Fruit fly (Drosophila melanogaster): ENCODE data around the gene CG9399.
A peak's percentile ranks its signal among the peaks of the same experiment; 100 is the strongest.

CG9399 gene

dm6 chr3R:9573812-9574587, at the start of gene CG9399 (continued):
- TF ChIP-seq CG7839 (tag; optimal IDR thresholded peaks at IDR 0.05), result peak; percentile 96
- peak; percentile 97 for TF ChIP-seq CG8924 (tag; optimal IDR thresholded peaks at IDR 0.05)
- peak; percentile 99 for TF ChIP-seq Xrp1 (GFP tag; IDR thresholded peaks at IDR 0.05)
- TF ChIP-seq Chrac-16 (GFP tag; optimal IDR thresholded peaks at IDR 0.05), result peak; percentile 98
- TF ChIP-seq CG10462 (GFP tag; optimal IDR thresholded peaks at IDR 0.05), result peak; percentile 98
- TF ChIP-seq Adf1 (GFP tag; IDR thresholded peaks at IDR 0.05), result peak; percentile 75
- peak; percentile 64 for TF ChIP-seq CG34376 (GFP tag; optimal IDR thresholded peaks at IDR 0.05)
- peak; percentile 93 for TF ChIP-seq shn (GFP tag; optimal IDR thresholded peaks at IDR 0.05)
- peak; percentile 96 for TF ChIP-seq bowl (GFP tag; IDR thresholded peaks at IDR 0.05)
- TF ChIP-seq CG12071 (GFP tag; optimal IDR thresholded peaks at IDR 0.05), result peak; percentile 87
- TF ChIP-seq CG7786 (GFP tag; optimal IDR thresholded peaks at IDR 0.05), result peak; percentile 89
- peak; percentile 96 for TF ChIP-seq C15 (GFP tag; IDR thresholded peaks at IDR 0.05)
- TF ChIP-seq bcd (GFP tag; optimal IDR thresholded peaks at IDR 0.05), result peak; percentile 97
- peak; percentile 99 for TF ChIP-seq CG31441 (GFP tag; IDR thresholded peaks at IDR 0.05)
- TF ChIP-seq esg (GFP tag; conservative IDR thresholded peaks at IDR 0.05), result peak; percentile 98
- peak; percentile 99 for TF ChIP-seq CG30403 (GFP tag; optimal IDR thresholded peaks at IDR 0.05)
- peak; percentile 30 for TF ChIP-seq HmgD (GFP tag; optimal IDR thresholded peaks at IDR 0.05)
- TF ChIP-seq D19B (GFP tag; optimal IDR thresholded peaks at IDR 0.05), result peak; percentile 81
- TF ChIP-seq CTCF (GFP tag; optimal IDR thresholded peaks at IDR 0.05), result peak; percentile 97
- peak; percentile 94 for TF ChIP-seq run (tag; optimal IDR thresholded peaks at IDR 0.05)
- TF ChIP-seq p53 (GFP tag; optimal IDR thresholded peaks at IDR 0.05), result peak; percentile 38
- TF ChIP-seq CG4707 (GFP tag; optimal IDR thresholded peaks at IDR 0.05), result peak; percentile 86
- peak; percentile 83 for TF ChIP-seq sima (GFP tag; optimal IDR thresholded peaks at IDR 0.05)
- TF ChIP-seq CG12155 (GFP tag; optimal IDR thresholded peaks at IDR 0.05), result peak; percentile 95
- peak; percentile 78 for TF ChIP-seq Jarid2 (GFP tag; optimal IDR thresholded peaks at IDR 0.05)
- TF ChIP-seq ro (GFP tag; IDR thresholded peaks at IDR 0.05), result peak; percentile 95
- peak; percentile 86 for TF ChIP-seq Nf-YB (GFP tag; optimal IDR thresholded peaks at IDR 0.05)
- peak; percentile 97 for TF ChIP-seq trh (GFP tag; optimal IDR thresholded peaks at IDR 0.05)
- no peak for TF ChIP-seq nerfin-2 (GFP tag; IDR thresholded peaks at IDR 0.05; ENCODE audit: partially characterized antibody)
- TF ChIP-seq pnt (GFP tag; optimal IDR thresholded peaks at IDR 0.05), result peak; percentile 92
- no peak for TF ChIP-seq cad (GFP tag; optimal IDR thresholded peaks at IDR 0.05)
- TF ChIP-seq Atf3 (GFP tag; optimal IDR thresholded peaks at IDR 0.05), result peak; percentile 92
- peak; percentile 63 for TF ChIP-seq emc (GFP tag; optimal IDR thresholded peaks at IDR 0.05)
- TF ChIP-seq H2.0 (GFP tag; IDR thresholded peaks at IDR 0.05), result peak; percentile 98
- peak; percentile 96 for TF ChIP-seq NFAT (GFP tag; IDR thresholded peaks at IDR 0.05)
- TF ChIP-seq klu (GFP tag; IDR thresholded peaks at IDR 0.05), result peak; percentile 95
- peak; percentile 94 for TF ChIP-seq vfl (GFP tag; optimal IDR thresholded peaks at IDR 0.05)
- TF ChIP-seq Dip3 (GFP tag; optimal IDR thresholded peaks at IDR 0.05), result peak; percentile 93
- TF ChIP-seq chm (GFP tag; IDR thresholded peaks at IDR 0.05), result peak; percentile 98
- TF ChIP-seq fd3F (GFP tag; optimal IDR thresholded peaks at IDR 0.05), result peak; percentile 96
- TF ChIP-seq grau (tag; optimal IDR thresholded peaks at IDR 0.05), result peak; percentile 95
- peak in 1 of 3 experiments; percentile 98 for TF ChIP-seq lola (GFP tag; optimal IDR thresholded peaks at IDR 0.05)
- TF ChIP-seq Ada2b (GFP tag; IDR thresholded peaks at IDR 0.05), result peak; percentile 95
- TF ChIP-seq fd102C (GFP tag; optimal IDR thresholded peaks at IDR 0.05), result peak; percentile 91
- peak; percentile 98 for TF ChIP-seq Awh (GFP tag; IDR thresholded peaks at IDR 0.05)
- TF ChIP-seq lbe (GFP tag; optimal IDR thresholded peaks at IDR 0.05), result peak; percentile 95
- peak; percentile 86 for TF ChIP-seq CG12769 (tag; optimal IDR thresholded peaks at IDR 0.05)

Data from whole organism, embryonic.